Worm (Caenorhabditis elegans): Measurements from ENCODE around the gene srxa-2.

ce11 chrIV:9401715-9402114, 21.5 kb upstream of the srxa-2 start, which contains the start of gene F56D5.6:
- TF ChIP-seq pes-1 (GFP tag; IDR thresholded peaks at IDR 0.05) = no peak
- no peak for TF ChIP-seq tbx-11 (GFP tag; IDR thresholded peaks at IDR 0.05)
- no peak for TF ChIP-seq hnd-1 (tag; optimal IDR thresholded peaks at IDR 0.05)
- TF ChIP-seq ama-1 (optimal IDR thresholded peaks at IDR 0.05) = no peak
- TF ChIP-seq F13C5.2 (tag; optimal IDR thresholded peaks at IDR 0.05) = no peak
- no peak for TF ChIP-seq tbx-37 (GFP tag; conservative IDR thresholded peaks at IDR 0.05)
